Worm (Caenorhabditis elegans) whole organism, late embryonic: ENCODE results near the gene ccd-5.

Experiments used
- C38D4.7 ChIP-seq: fragments of 200-800 bp; sonication (Bioruptor generic); optimal IDR thresholded peaks from 2 replicates; lab custom pipeline; 2018; ENCODE audit warnings: mild to moderate bottlenecking, missing genetic modification characterization, moderate library complexity, missing compliant biosample characterization
- F13H6.1 ChIP-seq: sonication (generic microtip); optimal IDR thresholded peaks from 2 replicates; lab custom pipeline; 2016; ENCODE audit warnings: missing genetic modification characterization, missing compliant biosample characterization
- K09A11.1 ChIP-seq: sonication (generic microtip); optimal IDR thresholded peaks from 2 replicates; lab custom pipeline; 2017; ENCODE audit warnings: antibody characterized with exemption, mild to moderate bottlenecking, missing genetic modification characterization, missing compliant biosample characterization; ENCODE audit not compliant: insufficient read depth
- T23F11.4 ChIP-seq: fragments of 200-800 bp; sonication (Bioruptor generic); optimal IDR thresholded peaks from 2 replicates; lab custom pipeline; 2018; ENCODE audit warnings: mild to moderate bottlenecking, missing genetic modification characterization, missing compliant biosample characterization
- Y22D7AL.16 ChIP-seq: sonication (generic microtip); optimal IDR thresholded peaks from 2 replicates; lab custom pipeline; 2016; ENCODE audit warnings: missing genetic modification characterization, missing compliant biosample characterization
- ahr-1 ChIP-seq: sonication (generic microtip); optimal IDR thresholded peaks from 2 replicates; lab custom pipeline; 2016; ENCODE audit warnings: missing genetic modification characterization, missing compliant biosample characterization
- ceh-18 ChIP-seq: sonication (generic microtip); optimal IDR thresholded peaks from 2 replicates; lab custom pipeline; 2016; ENCODE audit warnings: missing genetic modification characterization, missing compliant biosample characterization
- ceh-19 ChIP-seq: fragments of 200-800 bp; sonication (Bioruptor generic); optimal IDR thresholded peaks from 2 replicates; lab custom pipeline; 2018; ENCODE audit warnings: mild to moderate bottlenecking, missing genetic modification characterization, missing compliant biosample characterization
- ceh-2 ChIP-seq: sonication (generic microtip); optimal IDR thresholded peaks from 2 replicates; lab custom pipeline; 2016; ENCODE audit warnings: missing genotype, missing genetic modification characterization, missing compliant biosample characterization
- ceh-22 ChIP-seq: sonication (generic microtip); optimal IDR thresholded peaks from 2 replicates; lab custom pipeline; 2017; ENCODE audit warnings: missing biosample characterization, missing genetic modification characterization
- ceh-34 ChIP-seq: sonication (generic microtip); optimal IDR thresholded peaks from 2 replicates; lab custom pipeline; 2016; ENCODE audit warnings: mild to moderate bottlenecking, missing genetic modification characterization, missing compliant biosample characterization
- ceh-48 ChIP-seq: sonication (generic microtip); optimal IDR thresholded peaks from 2 replicates; lab custom pipeline; 2016; ENCODE audit warnings: missing genetic modification characterization, inconsistent platforms, missing compliant biosample characterization
- ceh-6 ChIP-seq: fragments of 200-800 bp; sonication (Bioruptor generic); optimal IDR thresholded peaks from 2 replicates; lab custom pipeline; 2018; ENCODE audit warnings: mild to moderate bottlenecking, missing genetic modification characterization, missing compliant biosample characterization
- ceh-9 ChIP-seq: sonication (generic microtip); optimal IDR thresholded peaks from 2 replicates; lab custom pipeline; 2016; ENCODE audit warnings: mild to moderate bottlenecking, missing genetic modification characterization, inconsistent platforms, missing compliant biosample characterization
- che-1 ChIP-seq: sonication (generic microtip); optimal IDR thresholded peaks from 2 replicates; lab custom pipeline; 2016; ENCODE audit warnings: mild to moderate bottlenecking, missing genetic modification characterization, missing compliant biosample characterization
- elt-2 ChIP-seq: sonication (generic microtip); optimal IDR thresholded peaks from 2 replicates; lab custom pipeline; 2016; ENCODE audit warnings: missing genetic modification reagents, missing genetic modification characterization, missing compliant biosample characterization
- elt-4 ChIP-seq: sonication (generic microtip); optimal IDR thresholded peaks from 2 replicates; lab custom pipeline; 2016; ENCODE audit warnings: missing genetic modification characterization, missing compliant biosample characterization
- fax-1 ChIP-seq: sonication (generic microtip); optimal IDR thresholded peaks from 2 replicates; lab custom pipeline; 2016; ENCODE audit warnings: missing genotype, missing genetic modification characterization, missing compliant biosample characterization
- gmeb-2 ChIP-seq: sonication (generic microtip); optimal IDR thresholded peaks from 2 replicates; lab custom pipeline; 2016; ENCODE audit warnings: missing genetic modification characterization, inconsistent platforms, missing compliant biosample characterization
- hlh-15 ChIP-seq: sonication (generic microtip); optimal IDR thresholded peaks from 2 replicates; lab custom pipeline; 2016; ENCODE audit warnings: missing genetic modification characterization, missing compliant biosample characterization
- hlh-8 ChIP-seq: sonication (generic microtip); optimal IDR thresholded peaks from 2 replicates; lab custom pipeline; 2016; ENCODE audit warnings: missing genotype, missing genetic modification characterization, missing compliant biosample characterization
- lin-11 ChIP-seq: fragments of 200-800 bp; sonication (Bioruptor generic); optimal IDR thresholded peaks from 2 replicates; lab custom pipeline; 2018; ENCODE audit warnings: mild to moderate bottlenecking, missing genetic modification characterization, missing compliant biosample characterization
- madf-2 ChIP-seq: sonication (generic microtip); optimal IDR thresholded peaks from 2 replicates; lab custom pipeline; 2017; ENCODE audit warnings: missing genetic modification characterization, missing compliant biosample characterization
- mec-3 ChIP-seq: sonication (generic microtip); optimal IDR thresholded peaks from 2 replicates; lab custom pipeline; 2016; ENCODE audit warnings: borderline replicate concordance, missing genetic modification characterization, missing compliant biosample characterization
- npax-4 ChIP-seq: sonication (generic microtip); optimal IDR thresholded peaks from 2 replicates; lab custom pipeline; 2016; ENCODE audit warnings: missing genetic modification characterization, missing compliant biosample characterization
- pag-3 ChIP-seq: sonication (generic microtip); optimal IDR thresholded peaks from 2 replicates; lab custom pipeline; 2016; ENCODE audit warnings: missing compliant biosample characterization, missing genetic modification characterization, borderline replicate concordance
- pat-9 ChIP-seq: fragments of 200-800 bp; sonication (Bioruptor generic); optimal IDR thresholded peaks from 2 replicates; lab custom pipeline; 2018; ENCODE audit warnings: mild to moderate bottlenecking, missing genetic modification characterization, moderate library complexity, missing compliant biosample characterization
- pqm-1 ChIP-seq: sonication (generic microtip); optimal IDR thresholded peaks from 2 replicates; lab custom pipeline; 2016; ENCODE audit warnings: missing genetic modification characterization, missing compliant biosample characterization
- pros-1 ChIP-seq: fragments of 150-350 bp; optimal IDR thresholded peaks from 2 replicates; lab custom pipeline; 2014; ENCODE audit warnings: missing biosample characterization, missing genetic modification reagents, missing genetic modification characterization
- rnt-1 ChIP-seq: sonication (generic microtip); optimal IDR thresholded peaks from 2 replicates; lab custom pipeline; 2016; ENCODE audit warnings: missing genetic modification characterization, missing compliant biosample characterization
- sdc-2 ChIP-seq: sonication (generic microtip); optimal IDR thresholded peaks from 2 replicates; lab custom pipeline; 2016; ENCODE audit warnings: missing genotype, missing genetic modification characterization, missing compliant biosample characterization
- sox-2 ChIP-seq: fragments of 200-800 bp; sonication (Bioruptor generic); IDR thresholded peaks from 2 replicates; pipeline ENCODE4 v1.3.6; 2022; ENCODE audit warnings: missing genetic modification reagents, missing genetic modification characterization, missing compliant biosample characterization
- syd-9 ChIP-seq: sonication (generic microtip); optimal IDR thresholded peaks from 2 replicates; lab custom pipeline; 2016; ENCODE audit warnings: mild to moderate bottlenecking, missing genetic modification characterization, moderate library complexity, missing compliant biosample characterization
- tbx-7 ChIP-seq: sonication (generic microtip); optimal IDR thresholded peaks from 2 replicates; lab custom pipeline; 2016; ENCODE audit warnings: missing genotype, missing genetic modification characterization, missing compliant biosample characterization
- ttx-3 ChIP-seq: sonication (generic microtip); optimal IDR thresholded peaks from 2 replicates; lab custom pipeline; 2016; ENCODE audit warnings: missing genetic modification reagents, missing genetic modification characterization, missing compliant biosample characterization
- unc-42 ChIP-seq: sonication (generic microtip); optimal IDR thresholded peaks from 2 replicates; lab custom pipeline; 2016; ENCODE audit warnings: missing genotype, missing genetic modification characterization, missing compliant biosample characterization
- unc-86 ChIP-seq: sonication (generic microtip); optimal IDR thresholded peaks from 2 replicates; lab custom pipeline; 2016; ENCODE audit warnings: missing genetic modification characterization, missing compliant biosample characterization
- zip-5 ChIP-seq: sonication (generic microtip); optimal IDR thresholded peaks from 2 replicates; lab custom pipeline; 2016; ENCODE audit warnings: missing genetic modification characterization, missing compliant biosample characterization
- ztf-16 ChIP-seq: sonication (generic microtip); optimal IDR thresholded peaks from 2 replicates; lab custom pipeline; 2017; ENCODE audit warnings: missing genetic modification characterization, missing compliant biosample characterization

ccd-5 gene

ce11 chrX:2613077-2613476, 40.6 kb upstream of the ccd-5 start (continued):
- TF ChIP-seq F13H6.1 (tag; lab: Kevin White, UChicago) (peak; percentile 24), sdc-2 (peak; percentile 93), K09A11.1 (tag; lab: Kevin White, UChicago) (peak; percentile 49), sox-2 (GFP tag; lab: Robert Waterston, UW) (peak; percentile 52; the same call in 1 of the 2 replicates), ceh-18 (tag; lab: Kevin White, UChicago) (peak; percentile 13), rnt-1 (tag; lab: Kevin White, UChicago) (peak; percentile 30), madf-2 (tag; lab: Kevin White, UChicago) (peak; percentile 69), C38D4.7 (GFP tag; lab: Kevin White, UChicago) (peak; percentile 76), zip-5 (peak; percentile 13), Y22D7AL.16 (tag; lab: Kevin White, UChicago) (peak; percentile 79), unc-86 (tag; lab: Kevin White, UChicago) (peak; percentile 86), ahr-1 (tag; lab: Kevin White, UChicago) (no peak), elt-4 (tag; lab: Kevin White, UChicago) (no peak), ceh-48 (peak; percentile 52), ceh-22 (no peak), hlh-8 (no peak), elt-2 (tag; lab: Kevin White, UChicago) (peak; percentile 86), ztf-16 (tag; lab: Kevin White, UChicago) (peak; percentile 71), hlh-15 (tag; lab: Kevin White, UChicago) (peak; percentile 43), lin-11 (tag; lab: Kevin White, UChicago) (peak; percentile 69), ceh-2 (tag; lab: Kevin White, UChicago) (peak; percentile 59), ttx-3 (tag; lab: Kevin White, UChicago) (peak; percentile 77), syd-9 (tag; lab: Kevin White, UChicago) (peak; percentile 20), fax-1 (tag; lab: Kevin White, UChicago) (peak; percentile 27), pag-3 (no peak), unc-42 (tag; lab: Kevin White, UChicago) (peak; percentile 16), mec-3 (tag; lab: Kevin White, UChicago) (no peak), npax-4 (tag; lab: Kevin White, UChicago) (no peak), ceh-9 (no peak), ceh-6 (GFP tag; lab: Kevin White, UChicago) (peak; percentile 85), pat-9 (tag; lab: Kevin White, UChicago) (peak; percentile 80), ceh-34 (tag; lab: Kevin White, UChicago) (peak; percentile 82), che-1 (peak; percentile 75), tbx-7 (tag; lab: Kevin White, UChicago) (peak; percentile 12), gmeb-2 (peak; percentile 79)

- TF ChIP-seq T23F11.4 (GFP tag; lab: Kevin White, UChicago) (no peak), pqm-1 (tag; lab: Kevin White, UChicago) (no peak), ceh-19 (GFP tag; lab: Kevin White, UChicago) (no peak), pros-1 (tag; lab: Kevin White, UChicago) (no peak)
Observed at ce11 chrX:2607522-2608278, 35.2 kb upstream of the ccd-5 start, which contains the start of gene T03G6.1. Gene T03G6.1, plus strand, starts transcription at chrX:2608228.
